Fruit fly (Drosophila melanogaster) whole organism, embryonic: Measurements from ENCODE around the gene LanB1.

Experiments used
- CG15696 ChIP-seq: fragments of 200-800 bp; sonication (Bioruptor generic); optimal IDR thresholded peaks from 2 replicates; lab custom pipeline; 2019; ENCODE audit warnings: missing biosample characterization, mild to moderate bottlenecking, missing genetic modification characterization, moderate library complexity
- CG2678 ChIP-seq: fragments of 200-800 bp; sonication (Bioruptor generic); optimal IDR thresholded peaks from 3 replicates; lab custom pipeline; 2019; ENCODE audit warnings: missing biosample characterization, mild to moderate bottlenecking, missing genetic modification characterization, moderate library complexity
- Rfx ChIP-seq: fragments of 200-800 bp; sonication (Bioruptor generic); IDR thresholded peaks from 2 replicates; pipeline ENCODE4 v1.3.6; 2022; ENCODE audit warnings: missing biosample characterization, missing genetic modification characterization
- z ChIP-seq: fragments of 200-800 bp; sonication (Bioruptor generic); IDR thresholded peaks from 3 replicates; pipeline ENCODE4 v1.3.6; 2022; ENCODE audit warnings: missing biosample characterization, missing genetic modification characterization

DNA sequence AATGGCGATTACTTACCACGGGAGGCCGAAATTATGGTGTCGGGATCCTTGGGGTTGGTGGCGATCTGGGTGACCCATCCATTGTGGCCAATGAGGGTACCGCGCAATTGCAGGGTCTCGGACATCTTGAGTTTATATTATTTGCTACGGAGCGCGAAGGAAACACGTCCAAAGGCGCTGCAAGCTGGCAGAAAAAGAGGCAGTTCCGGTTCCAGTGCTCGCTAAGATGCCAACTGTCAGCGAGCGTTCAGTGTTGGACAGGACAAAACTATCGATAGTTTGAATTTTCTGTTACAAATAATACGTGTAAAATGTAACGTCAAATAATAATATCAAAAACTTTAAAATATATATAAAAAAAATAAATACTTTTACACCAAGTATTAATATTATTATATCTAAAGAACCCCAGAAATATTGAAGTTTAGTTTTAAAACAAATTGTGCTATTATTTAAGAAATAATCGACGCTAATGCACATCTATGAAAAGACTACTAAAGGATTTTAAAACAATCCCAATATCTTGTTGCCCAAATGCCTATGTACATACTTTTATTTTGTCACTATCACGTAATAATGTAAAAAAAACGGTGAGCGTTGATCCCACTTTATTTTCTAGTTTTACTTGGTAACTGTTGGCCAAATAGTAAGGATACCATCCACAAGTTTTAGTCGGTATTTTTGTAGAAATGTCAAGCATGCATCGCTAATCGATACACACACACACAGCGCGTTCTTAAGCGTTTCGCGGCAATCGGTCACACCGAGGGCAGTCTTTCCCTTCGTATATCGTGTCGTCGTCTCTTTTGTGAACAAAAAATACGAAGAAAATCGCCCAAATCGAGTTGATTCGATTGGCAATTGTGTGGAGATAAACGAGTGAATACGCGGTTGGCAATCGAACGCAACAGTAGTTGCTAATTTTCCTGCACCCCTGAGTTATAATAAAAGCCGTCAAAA lies 16.1 kb downstream of the LanB1 start, which contains the start of the genes Rack1 and mts:
- TF ChIP-seq z (GFP tag; lab: Robert Waterston, UW) (0 out of 3 replicates have a peak, but pooled peaks have one; percentile 42), CG15696 (tag; lab: Kevin White, UChicago) (peak; percentile 26), Rfx (peak; percentile 93), CG2678 (tag; lab: Kevin White, UChicago) (peak; percentile 74)
